Fruit fly (Drosophila melanogaster) Kc167 (cell line): ENCODE data around the gene Gba1b.

Experiments used
- Myc ChIP-seq: fragments of >200 bp; optimal IDR thresholded peaks from 2 replicates; lab custom pipeline; 2017; ENCODE audit warnings: missing external identifiers
- h ChIP-seq: fragments of >200 bp; optimal IDR thresholded peaks from 3 replicates; lab custom pipeline; 2018; ENCODE audit warnings: missing external identifiers

dm6 chr3R:23659598-23659997 is 45.0 kb upstream of the Gba1b start:
- TF ChIP-seq Myc (lab: Kevin White, UChicago): no peak
- TF ChIP-seq h (lab: Kevin White, UChicago): no peak
